Fruit fly (Drosophila melanogaster) whole organism, adult: ENCODE measurements around the gene CG33128.

Experiments
- CG11617 ChIP-seq: fragments of 200-800 bp; sonication (Bioruptor generic); optimal IDR thresholded peaks from 2 replicates; lab custom pipeline; 2017; ENCODE audit warnings: mild to moderate bottlenecking, missing biosample characterization, missing genetic modification reagents, missing genetic modification characterization
- CG12768 ChIP-seq: fragments of 200-800 bp; sonication (Bioruptor generic); optimal IDR thresholded peaks from 2 replicates; lab custom pipeline; 2017; ENCODE audit warnings: missing biosample characterization, missing genetic modification characterization, mild to moderate bottlenecking, moderate library complexity, missing genetic modification reagents
- CG14711 ChIP-seq: fragments of 200-800 bp; sonication (Bioruptor generic); optimal IDR thresholded peaks from 2 replicates; lab custom pipeline; 2018; ENCODE audit warnings: missing biosample characterization, mild to moderate bottlenecking, missing genetic modification characterization, moderate library complexity
- CG1620 ChIP-seq: fragments of 200-800 bp; sonication (Bioruptor generic); optimal IDR thresholded peaks from 2 replicates; lab custom pipeline; 2016; ENCODE audit warnings: missing biosample characterization, missing genetic modification characterization
- CG33017 ChIP-seq: fragments of 200-800 bp; sonication (Bioruptor generic); optimal IDR thresholded peaks from 2 replicates; lab custom pipeline; 2018; ENCODE audit warnings: missing biosample characterization, mild to moderate bottlenecking, missing genetic modification characterization, moderate library complexity
- CG5204 ChIP-seq: fragments of 200-800 bp; sonication (Bioruptor generic); optimal IDR thresholded peaks from 2 replicates; lab custom pipeline; 2016; ENCODE audit warnings: missing biosample characterization, missing genetic modification characterization
- CG7045 ChIP-seq: fragments of 200-800 bp; sonication (Bioruptor generic); optimal IDR thresholded peaks from 2 replicates; lab custom pipeline; 2017; ENCODE audit warnings: missing biosample characterization, mild to moderate bottlenecking, missing genetic modification characterization
- CG7101 ChIP-seq: fragments of 200-800 bp; sonication (Bioruptor generic); optimal IDR thresholded peaks from 2 replicates; lab custom pipeline; 2018; ENCODE audit warnings: missing biosample characterization, mild to moderate bottlenecking, missing genetic modification characterization, moderate library complexity
- Clk ChIP-seq: fragments of 200-800 bp; sonication (Bioruptor generic); optimal IDR thresholded peaks from 2 replicates; lab custom pipeline; 2017; ENCODE audit warnings: missing biosample characterization, missing genetic modification characterization
- Crg-1 ChIP-seq: fragments of 200-800 bp; sonication (Bioruptor generic); optimal IDR thresholded peaks from 2 replicates; lab custom pipeline; 2016; ENCODE audit warnings: missing biosample characterization, missing genetic modification characterization
- Hr96 ChIP-seq: fragments of 200-800 bp; sonication (Bioruptor generic); optimal IDR thresholded peaks from 2 replicates; lab custom pipeline; 2016; ENCODE audit warnings: missing biosample characterization, missing genetic modification characterization
- Mnt ChIP-seq: fragments of 200-800 bp; sonication (Bioruptor generic); optimal IDR thresholded peaks from 2 replicates; lab custom pipeline; 2016; ENCODE audit warnings: missing biosample characterization, mild to moderate bottlenecking, missing genetic modification characterization
- bab1 ChIP-seq: fragments of 200-800 bp; sonication (Bioruptor generic); optimal IDR thresholded peaks from 3 replicates; lab custom pipeline; 2019; ENCODE audit warnings: missing biosample characterization, mild to moderate bottlenecking, missing genetic modification characterization, moderate library complexity
- cic ChIP-seq: fragments of 200-800 bp; sonication (Bioruptor generic); optimal IDR thresholded peaks from 2 replicates; lab custom pipeline; 2017; ENCODE audit warnings: missing biosample characterization, mild to moderate bottlenecking, missing genetic modification characterization, moderate library complexity
- cnc ChIP-seq, 2 experiments: fragments of >200 bp; optimal IDR thresholded peaks; 2 replicates each; lab custom pipeline; 2017
- kay ChIP-seq: fragments of 200-800 bp; sonication (Bioruptor generic); peaks from one replicate; lab custom pipeline; 2016; ENCODE audit warnings: missing biosample characterization, missing genetic modification characterization, borderline replicate concordance
- ovo ChIP-seq: fragments of 200-800 bp; sonication (Bioruptor generic); optimal IDR thresholded peaks from 2 replicates; lab custom pipeline; 2016; ENCODE audit warnings: missing biosample characterization, missing genetic modification characterization
- pad ChIP-seq: fragments of 200-800 bp; sonication (Bioruptor generic); optimal IDR thresholded peaks from 3 replicates; lab custom pipeline; 2017; ENCODE audit warnings: missing biosample characterization, missing genetic modification characterization, mild to moderate bottlenecking, moderate library complexity, missing genetic modification reagents
- tj ChIP-seq: fragments of 200-800 bp; sonication (Bioruptor generic); optimal IDR thresholded peaks from 3 replicates; lab custom pipeline; 2017; ENCODE audit warnings: missing biosample characterization, mild to moderate bottlenecking, missing genetic modification characterization, moderate library complexity
- toe ChIP-seq: fragments of 200-800 bp; sonication (Bioruptor generic); optimal IDR thresholded peaks from 2 replicates; lab custom pipeline; 2016; ENCODE audit warnings: missing biosample characterization, missing genetic modification characterization

Gene CG33128

dm6 chr2L:1493770-1494169 is at the start of gene CG33128:
CG33128 (plus strand) TSS chr2L:1494070.
- TF ChIP-seq Hr96 (GFP tag; lab: Kevin White, UChicago) (no peak), Crg-1 (GFP tag; lab: Kevin White, UChicago) (no peak), CG5204 (GFP tag; lab: Kevin White, UChicago) (no peak), CG12768 (no peak), toe (GFP tag; lab: Kevin White, UChicago) (no peak), ovo (GFP tag; lab: Kevin White, UChicago) (no peak), Clk (GFP tag; lab: Kevin White, UChicago) (no peak), Mnt (GFP tag; lab: Kevin White, UChicago) (no peak), CG11617 (GFP tag; lab: Kevin White, UChicago) (no peak), pad (GFP tag; lab: Kevin White, UChicago) (no peak), cnc (optimal IDR thresholded peaks at IDR 0.05; lab: Kevin White, UChicago) (no peak), cic (GFP tag; lab: Kevin White, UChicago) (no peak), kay (no peak), CG7045 (no peak), CG7101 (no peak), bab1 (GFP tag; lab: Kevin White, UChicago) (no peak), CG33017 (tag; lab: Kevin White, UChicago) (no peak), tj (no peak)

dm6 chr2L:1445048-1445447 is 48.8 kb upstream of the CG33128 start:
- TF ChIP-seq CG14711 (no peak), CG1620 (GFP tag; lab: Kevin White, UChicago) (no peak), kay (no peak), CG7045 (no peak)

dm6 chr2L:1446740-1447139 is 47.1 kb upstream of the CG33128 start:
- TF ChIP-seq cnc (optimal IDR thresholded peaks at IDR 0.05; lab: Kevin White, UChicago) (no peak), CG33017 (tag; lab: Kevin White, UChicago) (no peak), Hr96 (GFP tag; lab: Kevin White, UChicago) (no peak), ovo (GFP tag; lab: Kevin White, UChicago) (no peak), CG5204 (GFP tag; lab: Kevin White, UChicago) (no peak), CG12768 (no peak), cic (GFP tag; lab: Kevin White, UChicago) (no peak), Mnt (GFP tag; lab: Kevin White, UChicago) (no peak), bab1 (GFP tag; lab: Kevin White, UChicago) (no peak), CG7101 (no peak)

dm6 chr2L:1447652-1448051 is 46.2 kb upstream of the CG33128 start:
- TF ChIP-seq tj (no peak), CG7045 (no peak), kay (no peak), Crg-1 (GFP tag; lab: Kevin White, UChicago) (no peak), bab1 (GFP tag; lab: Kevin White, UChicago) (no peak), CG14711 (no peak), Hr96 (GFP tag; lab: Kevin White, UChicago) (no peak), Mnt (GFP tag; lab: Kevin White, UChicago) (no peak), CG5204 (GFP tag; lab: Kevin White, UChicago) (no peak), CG1620 (GFP tag; lab: Kevin White, UChicago) (no peak), Clk (GFP tag; lab: Kevin White, UChicago) (no peak), CG12768 (no peak), CG33017 (tag; lab: Kevin White, UChicago) (no peak), CG11617 (GFP tag; lab: Kevin White, UChicago) (no peak), CG7101 (no peak), ovo (GFP tag; lab: Kevin White, UChicago) (no peak), pad (GFP tag; lab: Kevin White, UChicago) (no peak)

dm6 chr2L:1448188-1448587 is 45.7 kb upstream of the CG33128 start:
- TF ChIP-seq kay (no peak), Hr96 (GFP tag; lab: Kevin White, UChicago) (no peak), cic (GFP tag; lab: Kevin White, UChicago) (no peak), Crg-1 (GFP tag; lab: Kevin White, UChicago) (no peak), cnc (optimal IDR thresholded peaks at IDR 0.05; lab: Kevin White, UChicago) (no peak), CG12768 (no peak), Clk (GFP tag; lab: Kevin White, UChicago) (no peak), CG11617 (GFP tag; lab: Kevin White, UChicago) (no peak)

dm6 chr2L:1449718-1450441 is 44.0 kb upstream of the CG33128 start:
- TF ChIP-seq tj, result no peak
- no peak for TF ChIP-seq CG33017 (tag; lab: Kevin White, UChicago)
- TF ChIP-seq Crg-1 (GFP tag; lab: Kevin White, UChicago), result no peak
- TF ChIP-seq kay, result no peak

dm6 chr2L:1455498-1455897 is 38.4 kb upstream of the CG33128 start:
- no peak for TF ChIP-seq cic (GFP tag; lab: Kevin White, UChicago)
- no peak for TF ChIP-seq tj
- no peak for TF ChIP-seq Clk (GFP tag; lab: Kevin White, UChicago)
- no peak for TF ChIP-seq CG11617 (GFP tag; lab: Kevin White, UChicago)
- TF ChIP-seq Crg-1 (GFP tag; lab: Kevin White, UChicago), result no peak
- TF ChIP-seq Mnt (GFP tag; lab: Kevin White, UChicago), result no peak
- TF ChIP-seq ovo (GFP tag; lab: Kevin White, UChicago), result no peak
- no peak for TF ChIP-seq CG7101
